Worm (Caenorhabditis elegans): ENCODE measurements around the gene F22E5.9.
"Not testable (repeated sequence)": the region's sequence is repeated elsewhere in the genome, so short reads cannot be mapped to it uniquely, and the experiment has no call there.

F22E5.9 gene

ce11 chrII:2638062-2638461 lies at the start of gene F22E5.9:
F22E5.9 (plus strand) TSS chrII:2638388.
- peak; percentile 25 for TF ChIP-seq nhr-20 (tag; optimal IDR thresholded peaks at IDR 0.05)
- TF ChIP-seq nhr-85 (tag) = peak; percentile 48
- TF ChIP-seq lsy-2 (tag; optimal IDR thresholded peaks at IDR 0.05) = peak; percentile 33 to 59
- peak; percentile 91 to 97 for TF ChIP-seq efl-1 (optimal IDR thresholded peaks at IDR 0.05)
- peak; percentile 91 to 99 for TF ChIP-seq efl-1 (GFP tag; optimal IDR thresholded peaks at IDR 0.05 in 1 of 2)
- no peak for TF ChIP-seq fkh-8 (tag; optimal IDR thresholded peaks at IDR 0.05)
- peak; percentile 80 to 92 for TF ChIP-seq lin-35 (GFP tag; optimal IDR thresholded peaks at IDR 0.05)
- peak; percentile 9 for TF ChIP-seq xbp-1 (tag; optimal IDR thresholded peaks at IDR 0.05)
- peak; percentile 81 to 91 (median 89) for TF ChIP-seq dpl-1 (GFP tag; optimal IDR thresholded peaks at IDR 0.05)
- TF ChIP-seq unc-86 (tag; optimal IDR thresholded peaks at IDR 0.05) = no peak
- no peak for TF ChIP-seq lin-39 (tag; optimal IDR thresholded peaks at IDR 0.05)
- TF ChIP-seq irx-1 (tag; optimal IDR thresholded peaks at IDR 0.05) = peak; percentile 4
- no peak for TF ChIP-seq unc-130 (tag; optimal IDR thresholded peaks at IDR 0.05)
- TF ChIP-seq F16B12.6 (tag; optimal IDR thresholded peaks at IDR 0.05) = no peak
- no peak for TF ChIP-seq ets-5 (GFP tag; IDR thresholded peaks at IDR 0.05)
- TF ChIP-seq unc-98 (GFP tag; IDR thresholded peaks at IDR 0.05) = no peak
- TF ChIP-seq ceh-8 (GFP tag; optimal IDR thresholded peaks at IDR 0.05) = no peak
- TF ChIP-seq skn-1 (tag; optimal IDR thresholded peaks at IDR 0.05) = peak; percentile 57
- peak; percentile 16 for TF ChIP-seq C16A3.4 (tag; optimal IDR thresholded peaks at IDR 0.05)
- TF ChIP-seq swsn-7 (tag; optimal IDR thresholded peaks at IDR 0.05) = peak; percentile 17
- no peak for TF ChIP-seq pag-3 (tag; optimal IDR thresholded peaks at IDR 0.05; ENCODE audit: borderline replicate concordance, insufficient read depth)
- TF ChIP-seq blmp-1 (tag; optimal IDR thresholded peaks at IDR 0.05) = peak; percentile 13

ce11 chrII:2600176-2600575 lies 38.0 kb upstream of the F22E5.9 start, which contains the start of gene F33H12.1:
F33H12.1 (plus strand) TSS chrII:2600476.
- TF ChIP-seq lin-39, lin-15B, skn-1 (tag; optimal IDR thresholded peaks at IDR 0.05): not testable (repeated sequence)

- TF ChIP-seq F16B12.6 (tag; optimal IDR thresholded peaks at IDR 0.05) (no peak), sox-4 (tag; optimal IDR thresholded peaks at IDR 0.05) (no peak), mef-2 (tag; optimal IDR thresholded peaks at IDR 0.05) (no peak), sup-37 (GFP tag; optimal IDR thresholded peaks at IDR 0.05) (no peak), dsc-1 (tag; optimal IDR thresholded peaks at IDR 0.05) (no peak), alr-1 (tag; optimal IDR thresholded peaks at IDR 0.05; ENCODE audit: borderline replicate concordance) (no peak), elt-2 (tag; optimal IDR thresholded peaks at IDR 0.05) (no peak), xbp-1 (tag; optimal IDR thresholded peaks at IDR 0.05) (no peak), ceh-8 (GFP tag; optimal IDR thresholded peaks at IDR 0.05) (no peak), lir-3 (tag; optimal IDR thresholded peaks at IDR 0.05; ENCODE audit: poor library complexity) (no peak), unc-98 (GFP tag; IDR thresholded peaks at IDR 0.05) (no peak), lin-15B (tag; optimal IDR thresholded peaks at IDR 0.05) (no peak), ztf-4 (tag; optimal IDR thresholded peaks at IDR 0.05) (no peak), ztf-11 (tag; optimal IDR thresholded peaks at IDR 0.05) (no peak), ama-1 (optimal IDR thresholded peaks at IDR 0.05) (no peak)
Observed at ce11 chrII:2600931-2601330, 37.3 kb upstream of the F22E5.9 start.

ce11 chrII:2605319-2605718 lies 32.9 kb upstream of the F22E5.9 start, which contains the start of gene sri-77:
sri-77 (minus strand) TSS chrII:2605419.
- TF ChIP-seq efl-1 (optimal IDR thresholded peaks at IDR 0.05) (no peak), efl-1 (GFP tag; optimal IDR thresholded peaks at IDR 0.05 in 1 of 2) (peak in 1 of 2 experiments; percentile 8), lin-13 (GFP tag; optimal IDR thresholded peaks at IDR 0.05) (no peak)

Measured in whole organism, L1 larva.